Worm (Caenorhabditis elegans): Measurements from ENCODE around the gene lin-23.

Gene lin-23

DNA sequence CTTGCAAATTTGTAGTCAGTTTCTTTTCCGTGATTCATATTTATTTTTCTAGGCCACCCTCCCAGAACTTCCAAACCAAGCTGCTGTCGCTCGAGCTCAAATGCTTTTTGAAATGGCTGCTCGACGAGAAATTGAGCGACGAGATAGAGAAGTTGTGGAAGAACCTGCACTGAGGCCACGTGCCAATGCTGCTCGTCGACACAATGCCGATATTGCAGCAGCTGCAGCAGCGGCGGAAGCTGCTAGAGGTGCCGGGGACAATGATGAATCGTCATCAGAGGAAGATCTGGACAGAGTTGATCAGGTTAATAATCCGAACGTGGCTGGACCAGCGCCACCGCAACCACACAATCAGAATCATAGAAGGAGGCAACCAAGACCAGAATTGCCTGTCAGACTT is 2.3 kb downstream of the lin-23 start:
- TF ChIP-seq ref-2 (tag; optimal IDR thresholded peaks at IDR 0.05) (no peak), sox-2 (GFP tag; IDR thresholded peaks at IDR 0.05) (no peak), Y22D7AL.16 (tag; optimal IDR thresholded peaks at IDR 0.05) (no peak), unc-55 (GFP tag; optimal IDR thresholded peaks at IDR 0.05) (no peak), syd-9 (tag; optimal IDR thresholded peaks at IDR 0.05) (no peak), ceh-48 (tag; optimal IDR thresholded peaks at IDR 0.05) (no peak), C08G9.2 (tag; optimal IDR thresholded peaks at IDR 0.05) (no peak), rnt-1 (tag; optimal IDR thresholded peaks at IDR 0.05) (no peak), pax-1 (tag; optimal IDR thresholded peaks at IDR 0.05) (no peak), fkh-10 (GFP tag; optimal IDR thresholded peaks at IDR 0.05) (no peak), lin-11 (tag; optimal IDR thresholded peaks at IDR 0.05) (no peak), nfya-1 (tag; optimal IDR thresholded peaks at IDR 0.05) (no peak), ama-1 (optimal IDR thresholded peaks at IDR 0.05) (no peak), tbx-7 (tag; optimal IDR thresholded peaks at IDR 0.05) (no peak), ceh-30 (tag; optimal IDR thresholded peaks at IDR 0.05) (no peak), K02D7.2 (tag; optimal IDR thresholded peaks at IDR 0.05) (no peak), eyg-1 (tag; optimal IDR thresholded peaks at IDR 0.05) (no peak), sdc-2 (tag; optimal IDR thresholded peaks at IDR 0.05) (no peak), elt-4 (tag; optimal IDR thresholded peaks at IDR 0.05) (no peak), pha-2 (tag; optimal IDR thresholded peaks at IDR 0.05) (no peak)

ce11 chrII:6374646-6375045 is 3.5 kb downstream of the lin-23 start:
- TF ChIP-seq npax-4 (tag; optimal IDR thresholded peaks at IDR 0.05) (no peak), hlh-15 (tag; optimal IDR thresholded peaks at IDR 0.05) (no peak)

DNA sequence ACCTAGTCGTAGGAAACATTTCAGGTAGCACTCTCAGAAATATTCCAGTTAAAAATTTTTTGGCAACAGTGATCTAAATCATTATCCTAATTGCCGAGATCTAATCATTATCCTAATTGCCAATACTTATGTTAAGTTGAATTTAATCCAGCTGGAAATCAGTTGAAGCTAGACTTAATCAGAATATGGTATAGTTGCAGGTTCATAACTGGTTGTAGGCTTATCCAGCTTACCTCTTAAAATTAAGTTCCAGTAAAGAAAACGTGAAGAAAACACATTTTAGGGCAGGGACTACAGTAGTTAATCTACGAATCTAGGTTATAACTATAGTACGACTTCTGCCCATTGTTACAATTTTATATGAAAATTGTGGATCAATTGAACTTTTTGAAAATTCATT is 5.6 kb downstream of the lin-23 start:
- TF ChIP-seq pha-4 (tag; optimal IDR thresholded peaks at IDR 0.05) (no peak), K02D7.2 (tag; optimal IDR thresholded peaks at IDR 0.05) (no peak), ceh-48 (tag; optimal IDR thresholded peaks at IDR 0.05) (no peak), ceh-9 (tag; optimal IDR thresholded peaks at IDR 0.05) (no peak), F13H6.1 (tag; optimal IDR thresholded peaks at IDR 0.05) (no peak), C38D4.7 (GFP tag; optimal IDR thresholded peaks at IDR 0.05) (no peak), elt-4 (tag; optimal IDR thresholded peaks at IDR 0.05) (no peak), Y22D7AL.16 (tag; optimal IDR thresholded peaks at IDR 0.05) (no peak), unc-86 (tag; optimal IDR thresholded peaks at IDR 0.05) (no peak), madf-2 (tag; optimal IDR thresholded peaks at IDR 0.05) (no peak)

- no peak for TF ChIP-seq lin-11 (tag; optimal IDR thresholded peaks at IDR 0.05)
- no peak for TF ChIP-seq ref-2 (tag; optimal IDR thresholded peaks at IDR 0.05)
- no peak for TF ChIP-seq K02D7.2 (tag; optimal IDR thresholded peaks at IDR 0.05)
- no peak for TF ChIP-seq ceh-18 (tag; optimal IDR thresholded peaks at IDR 0.05)
- no peak for TF ChIP-seq pag-3 (tag; optimal IDR thresholded peaks at IDR 0.05; ENCODE audit: borderline replicate concordance)
- no peak for TF ChIP-seq elt-2 (tag; optimal IDR thresholded peaks at IDR 0.05)
Measured at ce11 chrII:6377381-6377948, 6.4 kb downstream of the lin-23 start.

DNA sequence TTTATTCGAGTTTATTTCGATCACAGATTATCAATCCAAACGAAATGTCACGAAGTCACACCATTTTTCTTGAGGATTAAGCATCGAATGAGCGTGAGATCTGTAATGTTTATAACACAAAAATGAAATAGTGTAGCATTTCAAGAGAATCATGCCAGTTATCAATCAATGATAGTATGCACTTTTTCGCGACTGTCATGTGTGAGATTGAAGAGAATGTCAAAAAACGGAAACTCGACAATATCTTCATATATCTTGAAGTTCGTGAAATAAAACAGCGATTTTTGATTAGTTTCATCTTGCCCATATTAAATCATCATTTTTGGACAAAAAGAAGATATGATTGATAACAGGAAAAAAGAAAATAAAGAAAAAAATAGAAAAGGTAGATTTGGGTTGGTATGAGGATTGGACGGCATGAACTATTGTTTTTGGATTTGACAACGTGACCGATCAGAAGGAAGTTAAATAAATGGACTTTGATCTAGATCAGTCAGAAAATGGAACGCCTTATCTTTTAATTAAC is 8.0 kb downstream of the lin-23 start:
- no peak for TF ChIP-seq ets-4 (tag; optimal IDR thresholded peaks at IDR 0.05)
- no peak for TF ChIP-seq unc-86 (tag; optimal IDR thresholded peaks at IDR 0.05)
- TF ChIP-seq elt-2 (tag; optimal IDR thresholded peaks at IDR 0.05), result no peak
- no peak for TF ChIP-seq nfya-1 (tag; optimal IDR thresholded peaks at IDR 0.05)
- no peak for TF ChIP-seq hlh-13 (GFP tag; optimal IDR thresholded peaks at IDR 0.05)

ce11 chrII:6380866-6381265 is 9.8 kb downstream of the lin-23 start, which contains the start of gene F58F12.12:
Gene F58F12.12 (plus strand): TSS chrII:6381166.
- no peak for TF ChIP-seq ztf-16 (tag; optimal IDR thresholded peaks at IDR 0.05)
- no peak for TF ChIP-seq fkh-10 (GFP tag; optimal IDR thresholded peaks at IDR 0.05)
- no peak for TF ChIP-seq elt-2 (tag; optimal IDR thresholded peaks at IDR 0.05)
- TF ChIP-seq madf-2 (tag; optimal IDR thresholded peaks at IDR 0.05), result no peak
- no peak for TF ChIP-seq ceh-31 (tag; optimal IDR thresholded peaks at IDR 0.05)
- no peak for TF ChIP-seq sox-2 (GFP tag; IDR thresholded peaks at IDR 0.05)
- TF ChIP-seq tbx-2 (tag; optimal IDR thresholded peaks at IDR 0.05), result no peak
- TF ChIP-seq hlh-6 (tag; optimal IDR thresholded peaks at IDR 0.05), result no peak
- TF ChIP-seq sdc-2 (tag; optimal IDR thresholded peaks at IDR 0.05), result no peak
- no peak for TF ChIP-seq ceh-18 (tag; optimal IDR thresholded peaks at IDR 0.05)
- no peak for TF ChIP-seq ceh-45 (GFP tag; IDR thresholded peaks at IDR 0.05)
- TF ChIP-seq pqm-1 (tag; optimal IDR thresholded peaks at IDR 0.05), result no peak
- TF ChIP-seq fkh-6 (tag; optimal IDR thresholded peaks at IDR 0.05), result no peak
- TF ChIP-seq C08G9.2 (tag; optimal IDR thresholded peaks at IDR 0.05), result no peak
- no peak for TF ChIP-seq hlh-15 (tag; optimal IDR thresholded peaks at IDR 0.05)
- TF ChIP-seq K09A11.1 (tag; optimal IDR thresholded peaks at IDR 0.05; ENCODE audit: insufficient read depth), result no peak
- no peak for TF ChIP-seq odd-2 (tag; optimal IDR thresholded peaks at IDR 0.05)
- no peak for TF ChIP-seq elt-4 (tag; optimal IDR thresholded peaks at IDR 0.05)
- TF ChIP-seq K02D7.2 (tag; optimal IDR thresholded peaks at IDR 0.05), result no peak

Measured in whole organism, late embryonic.